Fruit fly (Drosophila melanogaster): Measurements from ENCODE around the gene CG43078.

CG43078 gene

DNA sequence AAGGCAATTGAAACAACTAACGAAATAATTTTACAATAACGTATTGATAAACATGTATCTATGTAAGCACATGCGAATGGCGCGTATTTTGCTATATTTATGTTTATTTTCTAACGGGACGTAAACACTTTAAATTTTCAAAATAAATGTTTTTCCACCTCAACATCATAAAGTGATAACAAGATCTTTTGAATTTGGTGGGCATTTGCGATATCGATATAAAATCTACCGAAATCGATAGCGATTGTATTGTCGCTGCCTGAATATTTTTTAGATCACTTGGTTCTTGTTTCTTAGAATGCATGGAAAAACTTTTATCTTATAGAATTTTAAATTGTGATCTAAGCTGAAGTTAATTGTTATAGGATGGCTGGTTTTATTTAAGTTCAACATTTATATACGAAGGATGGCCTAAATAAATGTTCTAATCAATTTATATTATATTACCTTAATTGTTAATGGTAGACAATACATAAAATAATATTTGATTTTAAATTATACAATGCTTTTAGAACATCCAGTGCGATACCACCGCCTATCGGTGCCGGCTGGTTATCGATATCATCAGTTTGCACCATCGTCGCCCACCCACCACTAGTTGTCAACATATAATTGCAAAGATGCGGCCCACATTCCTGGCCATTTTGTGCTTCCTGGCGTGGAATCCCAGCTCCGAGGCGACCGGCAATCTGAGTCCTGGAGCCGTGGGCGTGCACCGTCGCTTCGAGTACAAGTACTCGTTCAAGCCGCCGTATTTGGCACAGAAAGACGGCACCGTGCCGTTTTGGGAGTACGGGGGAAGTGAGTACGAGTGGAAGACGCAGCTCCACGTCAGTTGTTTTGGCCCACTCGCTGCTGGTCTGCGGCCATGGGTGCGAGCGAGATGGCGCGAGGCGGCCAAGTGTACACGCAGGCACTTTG, 42.0 kb upstream of the CG43078 start, which contains the start of gene ergic53:
TSS of gene ergic53 (plus strand) at position 592 of the 921 bp plus-strand sequence.
- TF ChIP-seq GATAd (GFP tag; optimal IDR thresholded peaks at IDR 0.05) (peak; percentile 71), OdsH (GFP tag; optimal IDR thresholded peaks at IDR 0.05) (no peak), br (GFP tag; optimal IDR thresholded peaks at IDR 0.05) (no peak), lola (GFP tag; optimal IDR thresholded peaks at IDR 0.05) (no peak), woc (GFP tag; optimal IDR thresholded peaks at IDR 0.05) (no peak), Myc (optimal IDR thresholded peaks at IDR 0.05) (peak; percentile 34), Hr83 (GFP tag; optimal IDR thresholded peaks at IDR 0.05; ENCODE audit: poor library complexity, severe bottlenecking) (no peak), Hnf4 (GFP tag; optimal IDR thresholded peaks at IDR 0.05) (no peak), usp (GFP tag; optimal IDR thresholded peaks at IDR 0.05) (no peak), Rel (GFP tag; optimal IDR thresholded peaks at IDR 0.05) (no peak), Rel (tag; optimal IDR thresholded peaks at IDR 0.05) (peak; percentile 32), CrebA (GFP tag; optimal IDR thresholded peaks at IDR 0.05; ENCODE audit: borderline replicate concordance) (no peak), N (GFP tag; optimal IDR thresholded peaks at IDR 0.05) (no peak), fru (GFP tag; optimal IDR thresholded peaks at IDR 0.05) (no peak), Abd-B (GFP tag; optimal IDR thresholded peaks at IDR 0.05) (no peak), HLH106 (tag; optimal IDR thresholded peaks at IDR 0.05) (no peak), Dif (GFP tag; optimal IDR thresholded peaks at IDR 0.05; ENCODE audit: partially characterized antibody) (no peak)

DNA sequence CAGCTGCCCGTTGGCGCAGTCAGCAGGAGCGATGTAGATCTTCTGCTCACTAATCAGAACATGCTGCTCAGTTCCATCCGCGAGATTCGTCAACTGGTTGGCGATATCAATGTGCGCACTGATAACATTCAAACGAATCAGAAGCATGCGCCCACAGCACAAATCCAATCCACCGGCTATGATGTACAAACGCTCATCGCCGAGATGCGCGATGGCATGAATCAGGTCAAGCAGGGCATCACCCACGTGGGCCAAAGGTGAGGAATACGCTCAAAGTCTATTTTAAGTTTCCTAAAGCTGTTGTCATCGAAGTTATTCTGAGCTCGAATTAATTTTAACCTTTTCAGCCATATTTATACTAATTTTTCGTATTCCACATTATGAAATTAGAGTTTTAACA, 40.2 kb upstream of the CG43078 start:
- TF ChIP-seq CG9705 (GFP tag; optimal IDR thresholded peaks at IDR 0.05) (no peak), ey (GFP tag; optimal IDR thresholded peaks at IDR 0.05) (no peak), dl (GFP tag; optimal IDR thresholded peaks at IDR 0.05; ENCODE audit: insufficient read depth in 1 of 2, partially characterized antibody in 2 of 2) (no peak), Rel (GFP tag; optimal IDR thresholded peaks at IDR 0.05) (no peak), Rel (tag; optimal IDR thresholded peaks at IDR 0.05) (no peak), tai (GFP tag; optimal IDR thresholded peaks at IDR 0.05) (no peak), OdsH (GFP tag; optimal IDR thresholded peaks at IDR 0.05) (no peak), dmrt93B (GFP tag; optimal IDR thresholded peaks at IDR 0.05) (no peak), Hr83 (GFP tag; optimal IDR thresholded peaks at IDR 0.05; ENCODE audit: poor library complexity, severe bottlenecking) (no peak)

DNA sequence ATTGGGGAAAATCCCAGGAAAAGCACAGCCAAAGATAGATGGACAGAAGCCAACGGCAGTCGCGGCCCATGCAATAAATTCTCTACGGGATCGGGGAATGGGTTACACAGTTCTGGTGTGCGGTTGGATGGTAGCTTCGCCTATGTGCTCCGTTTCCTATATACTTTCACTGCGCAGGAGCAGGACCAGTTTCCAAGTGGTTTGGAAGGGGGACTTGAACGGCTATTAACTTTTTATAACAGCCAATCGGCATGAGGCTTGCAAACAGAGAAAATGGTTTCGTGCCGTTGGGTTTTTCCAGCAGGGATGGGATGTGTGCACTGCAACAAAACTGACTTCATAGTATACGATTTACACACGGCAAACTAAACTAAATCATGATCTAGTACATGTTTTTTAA, 38.3 kb upstream of the CG43078 start:
- TF ChIP-seq Jra (GFP tag; optimal IDR thresholded peaks at IDR 0.05), result no peak
- no peak for TF ChIP-seq CG32264 (GFP tag; optimal IDR thresholded peaks at IDR 0.05)
- TF ChIP-seq pan (optimal IDR thresholded peaks at IDR 0.05), result no peak
- TF ChIP-seq psq (GFP tag; optimal IDR thresholded peaks at IDR 0.05), result no peak
- no peak for TF ChIP-seq Abd-B (GFP tag; optimal IDR thresholded peaks at IDR 0.05)
- TF ChIP-seq jim (GFP tag; optimal IDR thresholded peaks at IDR 0.05), result no peak
- TF ChIP-seq dmrt93B (GFP tag; optimal IDR thresholded peaks at IDR 0.05), result no peak
- no peak for TF ChIP-seq ey (GFP tag; optimal IDR thresholded peaks at IDR 0.05)

DNA sequence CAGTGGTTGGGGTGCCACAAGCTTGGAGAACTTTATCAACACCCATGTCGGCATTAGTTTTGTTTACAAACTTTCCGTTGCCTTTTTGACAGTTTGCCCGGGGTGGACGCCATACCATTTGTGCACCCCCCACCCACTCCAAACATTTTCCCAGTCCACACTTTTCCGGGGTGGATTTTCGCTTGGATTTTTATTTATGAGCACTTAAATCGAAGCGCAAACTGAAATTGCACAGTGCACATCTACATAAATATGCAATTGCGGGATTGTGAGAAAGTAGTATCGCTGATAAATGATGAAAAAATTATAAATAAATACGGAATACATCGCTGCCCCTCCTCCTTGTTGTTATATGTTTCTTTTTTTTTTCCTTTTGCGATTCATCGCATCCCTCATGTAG, 36.1 kb upstream of the CG43078 start:
- TF ChIP-seq usp (GFP tag; optimal IDR thresholded peaks at IDR 0.05) (no peak), dmrt93B (GFP tag; optimal IDR thresholded peaks at IDR 0.05) (no peak), brk (GFP tag; optimal IDR thresholded peaks at IDR 0.05) (no peak)

DNA sequence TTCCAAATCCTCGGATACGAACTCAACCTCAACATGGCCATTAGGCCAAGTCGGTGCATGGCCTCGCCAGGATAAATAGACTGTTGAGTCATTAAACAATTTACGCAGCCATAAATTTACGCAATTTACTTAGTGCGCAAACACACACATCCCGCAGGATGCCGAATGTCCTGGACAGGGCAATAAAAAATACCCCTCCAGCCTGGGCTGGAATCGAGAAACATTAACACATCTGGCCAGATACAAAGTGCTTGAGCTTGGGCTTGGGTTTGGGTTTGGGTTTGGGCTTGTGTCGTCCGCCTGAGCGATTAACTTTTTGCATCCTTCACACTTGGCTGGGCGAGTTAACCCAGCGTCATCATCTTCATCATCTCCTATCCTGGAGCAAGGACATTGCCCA, 34.9 kb upstream of the CG43078 start:
- TF ChIP-seq ey (GFP tag; optimal IDR thresholded peaks at IDR 0.05) (no peak), Dfd (GFP tag; optimal IDR thresholded peaks at IDR 0.05) (no peak), jim (GFP tag; optimal IDR thresholded peaks at IDR 0.05) (no peak), usp (GFP tag; optimal IDR thresholded peaks at IDR 0.05) (no peak), Sp1 (GFP tag; optimal IDR thresholded peaks at IDR 0.05) (no peak), Dif (GFP tag; optimal IDR thresholded peaks at IDR 0.05; ENCODE audit: partially characterized antibody) (no peak), fru (GFP tag; optimal IDR thresholded peaks at IDR 0.05) (no peak), CG9705 (GFP tag; optimal IDR thresholded peaks at IDR 0.05) (no peak), foxo (GFP tag; optimal IDR thresholded peaks at IDR 0.05) (no peak), OdsH (GFP tag; optimal IDR thresholded peaks at IDR 0.05) (no peak), h (GFP tag; optimal IDR thresholded peaks at IDR 0.05) (no peak), dmrt93B (GFP tag; optimal IDR thresholded peaks at IDR 0.05) (no peak)
